Worm (Caenorhabditis elegans): ENCODE measurements around the gene lin-29.

DNA sequence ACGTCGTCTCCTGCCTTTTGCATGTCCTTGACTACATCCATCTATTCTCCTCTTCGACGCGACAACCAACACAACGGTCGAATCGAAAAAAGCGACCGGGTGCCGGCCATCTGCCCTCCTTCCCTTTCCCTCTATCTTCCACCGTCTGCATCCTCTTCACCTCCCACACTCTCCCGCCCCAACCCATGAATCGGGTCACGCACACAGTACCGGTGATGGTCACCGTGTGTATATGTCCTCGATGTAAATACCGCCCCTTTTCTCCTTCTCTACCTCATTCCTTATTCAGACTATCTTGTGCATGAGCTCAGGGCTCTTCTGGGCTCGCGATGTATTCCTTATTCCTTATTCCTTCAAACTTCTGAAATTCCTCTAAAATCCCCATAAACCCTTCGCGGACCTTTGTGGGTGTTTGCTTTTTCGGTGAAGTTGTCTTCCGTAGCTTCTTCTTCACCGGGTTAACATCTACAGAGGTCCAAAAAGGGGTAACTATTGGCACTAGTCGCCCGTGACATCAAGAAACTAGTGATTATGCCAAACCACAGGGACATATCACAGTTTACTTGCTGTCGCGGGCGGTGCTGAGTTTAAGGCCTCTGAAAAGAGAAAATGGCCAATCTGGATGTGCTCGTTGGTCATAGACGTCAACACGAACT lies 45.6 kb downstream of the lin-29 start:
- TF ChIP-seq him-1 (tag; optimal IDR thresholded peaks at IDR 0.05) (no peak), dao-5 (tag; optimal IDR thresholded peaks at IDR 0.05) (no peak)

All from whole organism, L4/young adult.